Worm (Caenorhabditis elegans) whole organism, mixed stage, embryonic: ENCODE measurements around the gene ugt-13.
"Not testable (repeated sequence)": the region's sequence is repeated elsewhere in the genome, so short reads cannot be mapped to it uniquely, and the experiment has no call there.

ENCODE experiments used
- M03D4.4 ChIP-seq: sonication (generic microtip); optimal IDR thresholded peaks from 2 replicates; lab custom pipeline; 2017; ENCODE audit warnings: mild to moderate bottlenecking, missing genetic modification characterization, missing compliant biosample characterization
- bed-3 ChIP-seq: fragments of 200-800 bp; sonication (Bioruptor generic); optimal IDR thresholded peaks from 3 replicates; lab custom pipeline; 2018; ENCODE audit warnings: mild to moderate bottlenecking, missing genetic modification characterization, moderate library complexity, missing compliant biosample characterization
- blmp-1 ChIP-seq: fragments of 150-350 bp; optimal IDR thresholded peaks from 2 replicates; lab custom pipeline; 2014; ENCODE audit warnings: missing biosample characterization, missing genetic modification characterization
- ceh-39 ChIP-seq: fragments of 150-350 bp; optimal IDR thresholded peaks from 2 replicates; lab custom pipeline; 2014; ENCODE audit warnings: missing biosample characterization, missing genetic modification characterization
- ceh-43 ChIP-seq: fragments of 200-800 bp; sonication (Bioruptor generic); optimal IDR thresholded peaks from 2 replicates; lab custom pipeline; 2018; ENCODE audit warnings: mild to moderate bottlenecking, missing genetic modification characterization, moderate library complexity, missing compliant biosample characterization
- ceh-83 ChIP-seq: fragments of 200-800 bp; sonication (Bioruptor generic); optimal IDR thresholded peaks from 2 replicates; lab custom pipeline; 2018; ENCODE audit warnings: mild to moderate bottlenecking, missing genetic modification characterization, missing compliant biosample characterization
- cnd-1 ChIP-seq: fragments of 200-800 bp; sonication (Bioruptor generic); optimal IDR thresholded peaks from 2 replicates; lab custom pipeline; 2018; ENCODE audit warnings: mild to moderate bottlenecking, missing genetic modification characterization, missing compliant biosample characterization
- elt-1 ChIP-seq: sonication (generic microtip); optimal IDR thresholded peaks from 2 replicates; lab custom pipeline; 2017; ENCODE audit warnings: missing genetic modification characterization, mild to moderate bottlenecking, missing compliant biosample characterization, antibody characterized with exemption, moderate library complexity, borderline replicate concordance; ENCODE audit not compliant: insufficient read depth
- elt-3 ChIP-seq: fragments of 150-350 bp; optimal IDR thresholded peaks from 2 replicates; lab custom pipeline; 2014; ENCODE audit warnings: missing biosample characterization, missing genetic modification characterization
- flh-1 ChIP-seq: fragments of 200-800 bp; sonication (Bioruptor generic); optimal IDR thresholded peaks from 2 replicates; lab custom pipeline; 2018; ENCODE audit warnings: mild to moderate bottlenecking, missing genetic modification characterization, moderate library complexity, missing compliant biosample characterization
- hlh-1 ChIP-seq: fragments of 150-350 bp; optimal IDR thresholded peaks from 2 replicates; lab custom pipeline; 2014; ENCODE audit warnings: missing biosample characterization, missing genetic modification reagents, missing genetic modification characterization
- lin-13 ChIP-seq: fragments of 150-350 bp; optimal IDR thresholded peaks from 2 replicates; lab custom pipeline; 2014; ENCODE audit warnings: missing biosample characterization, missing genetic modification characterization
- lsy-2 ChIP-seq: fragments of 150-350 bp; optimal IDR thresholded peaks from 2 replicates; lab custom pipeline; 2014; ENCODE audit warnings: missing biosample characterization, missing genetic modification characterization
- mab-5 ChIP-seq: fragments of 150-350 bp; optimal IDR thresholded peaks from 2 replicates; lab custom pipeline; 2014; ENCODE audit warnings: missing biosample characterization, missing genetic modification characterization
- mls-2 ChIP-seq: sonication (generic microtip); optimal IDR thresholded peaks from 2 replicates; lab custom pipeline; 2016; ENCODE audit warnings: mild to moderate bottlenecking, missing genetic modification characterization, moderate library complexity, missing compliant biosample characterization
- nhr-12 ChIP-seq: fragments of 150-350 bp; optimal IDR thresholded peaks from 2 replicates; lab custom pipeline; 2014; ENCODE audit warnings: missing biosample characterization, missing genetic modification characterization
- nhr-2 ChIP-seq: fragments of 150-350 bp; optimal IDR thresholded peaks from 2 replicates; lab custom pipeline; 2014; ENCODE audit warnings: missing biosample characterization, missing genetic modification characterization
- nhr-237 ChIP-seq: fragments of 150-350 bp; optimal IDR thresholded peaks from 2 replicates; lab custom pipeline; 2014; ENCODE audit warnings: missing biosample characterization, missing genetic modification characterization
- nhr-28 ChIP-seq: fragments of 150-350 bp; optimal IDR thresholded peaks from 2 replicates; lab custom pipeline; 2014; ENCODE audit warnings: missing biosample characterization, missing genetic modification characterization
- nhr-76 ChIP-seq: sonication (generic microtip); optimal IDR thresholded peaks from 2 replicates; lab custom pipeline; 2017; ENCODE audit warnings: missing biosample characterization, missing genetic modification characterization
- sem-2 ChIP-seq: fragments of 200-800 bp; sonication (Bioruptor generic); optimal IDR thresholded peaks from 2 replicates; lab custom pipeline; 2018; ENCODE audit warnings: mild to moderate bottlenecking, missing genetic modification characterization, missing compliant biosample characterization
- snpc-4 ChIP-seq: fragments of 150-350 bp; optimal IDR thresholded peaks from 2 replicates; lab custom pipeline; 2014; ENCODE audit warnings: missing biosample characterization, missing genetic modification characterization
- tbx-8 ChIP-seq: fragments of 200-800 bp; sonication (Bioruptor generic); optimal IDR thresholded peaks from 2 replicates; lab custom pipeline; 2018; ENCODE audit warnings: mild to moderate bottlenecking, missing genetic modification characterization, moderate library complexity, missing compliant biosample characterization
- zip-8 ChIP-seq: fragments of 150-350 bp; optimal IDR thresholded peaks from 2 replicates; lab custom pipeline; 2014; ENCODE audit warnings: missing biosample characterization, missing genetic modification characterization

Gene ugt-13

DNA sequence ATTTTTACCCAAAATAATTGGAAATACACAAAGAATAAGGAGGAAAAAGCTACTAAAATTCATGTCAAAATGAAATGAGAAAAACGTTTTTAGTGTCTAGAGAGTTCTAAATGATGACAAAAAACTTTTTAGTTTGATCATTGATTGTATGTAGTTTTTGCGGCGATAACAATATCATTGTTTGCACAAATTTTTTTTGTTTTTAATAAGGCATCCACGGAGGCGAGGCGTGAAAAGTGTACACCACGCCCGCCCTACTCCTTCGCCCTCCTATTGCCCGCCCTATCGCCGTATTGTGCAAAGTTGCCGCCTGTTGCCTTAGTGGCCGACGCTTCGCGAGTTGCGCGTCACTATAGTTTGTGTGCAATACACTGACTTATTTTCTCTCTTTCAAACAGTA is 8.7 kb upstream of the ugt-13 start, which contains the start of gene ugt-10:
Gene ugt-10 (minus strand): TSS at position 101 of the 400 bp plus-strand sequence.
- not testable (repeated sequence) for TF ChIP-seq tbx-8 (GFP tag; lab: Kevin White, UChicago); zip-8 (tag; lab: Kevin White, UChicago); ceh-39 (tag; lab: Kevin White, UChicago)
- TF ChIP-seq, all 35 proteins: peak for 0; not testable (repeated sequence) for 35

DNA sequence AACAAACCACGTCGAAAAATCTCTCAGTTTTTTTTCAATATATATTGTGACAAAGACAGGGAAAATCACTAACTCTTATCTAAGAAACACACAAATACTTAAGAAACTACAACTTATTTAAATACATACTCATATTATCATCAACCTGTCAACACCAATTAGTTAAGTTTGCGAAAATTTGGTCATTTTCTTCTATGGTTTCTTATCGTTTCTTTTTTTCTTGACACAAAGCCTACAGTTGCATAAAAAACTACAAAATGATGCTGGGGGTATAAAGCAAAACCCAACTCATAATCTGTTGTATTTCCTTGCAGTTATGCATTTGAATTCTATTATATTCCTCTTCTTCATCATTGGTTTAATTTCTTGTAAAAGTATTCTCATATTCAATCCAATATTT is 7.6 kb upstream of the ugt-13 start, which contains the start of gene ugt-67:
Gene ugt-67 (plus strand): TSS at position 301 of the 400 bp plus-strand sequence.
- no peak for TF ChIP-seq zip-8 (tag; lab: Kevin White, UChicago)
- no peak for TF ChIP-seq elt-1 (tag; lab: Kevin White, UChicago)

DNA sequence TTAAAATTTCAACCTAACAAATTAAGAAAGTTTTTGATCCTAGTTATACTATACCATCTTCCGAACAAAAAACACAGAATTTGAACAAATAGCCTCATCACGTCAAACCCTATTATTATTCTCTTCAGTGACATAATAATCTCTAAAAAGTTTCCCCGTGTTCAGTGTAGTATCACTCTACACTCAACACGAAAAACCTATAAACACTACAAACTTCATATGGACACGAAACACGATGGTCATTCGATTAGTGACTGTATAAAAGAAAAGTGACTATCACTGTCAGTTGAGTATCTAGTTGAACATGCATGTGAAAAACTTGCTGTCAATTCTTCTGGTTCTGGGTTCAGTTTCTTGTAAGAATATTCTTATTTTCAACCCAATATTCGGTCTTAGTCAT is 5.0 kb upstream of the ugt-13 start, which contains the start of gene ugt-8:
Gene ugt-8 (plus strand): TSS at position 235 of the 400 bp plus-strand sequence.
- no peak for TF ChIP-seq lsy-2 (tag; lab: Kevin White, UChicago)
- TF ChIP-seq cnd-1 (tag; lab: Kevin White, UChicago), result no peak
- no peak for TF ChIP-seq snpc-4 (tag; lab: Kevin White, UChicago)

DNA sequence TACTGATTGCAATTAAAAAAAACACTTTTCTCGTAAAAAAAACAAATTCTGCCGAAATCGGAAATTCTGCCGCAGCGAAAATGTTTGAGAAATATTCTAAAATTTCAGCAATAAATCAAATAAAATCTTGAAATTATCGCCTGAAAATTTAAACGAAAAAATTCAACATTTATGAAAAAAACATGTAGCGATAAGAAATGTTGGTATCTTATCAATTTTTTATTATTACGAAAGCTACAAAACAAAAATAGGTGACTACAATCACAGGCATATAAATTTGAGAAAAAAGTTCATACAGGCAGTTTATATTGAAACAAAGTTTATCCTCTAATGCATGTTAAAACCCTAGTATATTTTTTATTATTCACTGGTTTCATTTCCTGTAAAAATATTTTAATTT is 2.7 kb upstream of the ugt-13 start, which contains the start of gene ugt-14:
Gene ugt-14 (plus strand): TSS at position 301 of the 400 bp plus-strand sequence.
- TF ChIP-seq ceh-39 (tag; lab: Kevin White, UChicago) (no peak), hlh-1 (no peak), elt-1 (tag; lab: Kevin White, UChicago) (no peak), blmp-1 (tag; lab: Kevin White, UChicago) (no peak), ceh-83 (GFP tag; lab: Kevin White, UChicago) (no peak), bed-3 (GFP tag; lab: Kevin White, UChicago) (no peak), mls-2 (tag; lab: Kevin White, UChicago) (no peak), nhr-237 (tag; lab: Kevin White, UChicago) (no peak), mab-5 (tag; lab: Kevin White, UChicago) (no peak), nhr-12 (tag; lab: Kevin White, UChicago) (no peak), ceh-43 (GFP tag; lab: Kevin White, UChicago) (no peak), flh-1 (GFP tag; lab: Kevin White, UChicago) (no peak), sem-2 (no peak)

DNA sequence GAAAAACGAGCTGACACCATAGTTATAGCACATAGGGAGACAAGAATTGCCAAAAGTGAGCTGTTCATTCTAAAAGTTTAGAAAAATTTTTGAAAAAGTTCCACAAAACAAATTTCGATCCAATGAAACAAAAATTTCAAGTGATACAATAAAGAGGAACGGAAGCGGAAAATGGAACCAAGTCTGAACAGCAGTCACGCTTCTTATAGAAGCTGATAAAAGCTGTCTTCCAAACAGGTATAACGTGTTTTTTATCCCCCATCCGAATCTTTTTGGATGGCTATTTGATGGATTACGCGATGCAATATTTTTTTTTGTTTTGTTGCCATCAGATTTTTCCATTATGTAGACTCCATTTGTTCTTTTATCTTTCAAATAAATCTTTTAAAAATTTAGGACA is 3.6 kb downstream of the ugt-13 start, which contains the start of gene H23N18.5:
Gene H23N18.5 (minus strand): TSS at position 69 of the 400 bp plus-strand sequence.
- peak; percentile 0 for TF ChIP-seq elt-1 (tag; lab: Kevin White, UChicago)
- TF ChIP-seq elt-3, result no peak
- no peak for TF ChIP-seq cnd-1 (tag; lab: Kevin White, UChicago)
- no peak for TF ChIP-seq nhr-76 (tag; lab: Kevin White, UChicago)

DNA sequence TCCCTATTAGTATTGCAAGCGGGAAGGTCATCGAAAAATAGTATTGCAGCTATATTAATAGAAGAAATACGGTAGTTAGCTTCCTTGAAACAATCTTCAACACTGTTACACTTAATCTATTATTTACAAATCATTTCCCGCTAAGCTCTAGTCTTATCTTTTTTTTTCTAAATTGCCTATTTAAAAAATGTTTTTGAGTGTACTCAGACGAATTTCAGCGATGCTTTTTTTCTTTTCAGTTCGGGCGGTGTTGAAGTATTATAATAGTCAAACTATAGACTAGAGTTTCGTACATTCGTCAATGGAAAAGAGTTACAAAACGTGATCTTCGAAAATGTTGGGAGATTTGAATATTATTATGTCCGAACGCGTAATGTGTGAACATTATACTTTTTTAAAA is 5.2 kb downstream of the ugt-13 start:
- TF ChIP-seq elt-3, result no peak

DNA sequence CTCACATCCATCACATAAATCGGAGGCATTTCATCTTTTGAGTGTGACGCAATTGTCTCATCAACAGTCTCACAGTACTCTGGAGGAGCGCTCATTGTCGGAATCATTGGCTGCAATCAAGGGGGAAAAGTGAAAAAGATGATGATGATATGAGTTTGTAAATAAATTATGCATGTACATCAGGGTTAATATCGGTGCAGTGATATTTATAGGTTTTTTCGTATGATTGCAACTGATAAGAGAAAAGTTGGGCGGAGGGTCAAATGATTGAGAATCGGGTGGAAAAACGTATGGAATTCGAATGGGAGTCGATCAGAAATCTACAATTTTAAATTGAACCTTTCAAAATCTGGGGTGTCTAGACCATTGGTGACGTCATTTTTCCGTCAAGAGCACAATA is 6.2 kb downstream of the ugt-13 start, which contains the start of gene H23N18.6:
Gene H23N18.6 (minus strand): TSS at position 201 of the 400 bp plus-strand sequence.
- TF ChIP-seq M03D4.4 (tag; lab: Kevin White, UChicago) (no peak), lin-13 (tag; lab: Kevin White, UChicago) (no peak), mls-2 (tag; lab: Kevin White, UChicago) (no peak), nhr-28 (tag; lab: Kevin White, UChicago) (no peak), tbx-8 (GFP tag; lab: Kevin White, UChicago) (no peak), hlh-1 (no peak), elt-3 (no peak)

DNA sequence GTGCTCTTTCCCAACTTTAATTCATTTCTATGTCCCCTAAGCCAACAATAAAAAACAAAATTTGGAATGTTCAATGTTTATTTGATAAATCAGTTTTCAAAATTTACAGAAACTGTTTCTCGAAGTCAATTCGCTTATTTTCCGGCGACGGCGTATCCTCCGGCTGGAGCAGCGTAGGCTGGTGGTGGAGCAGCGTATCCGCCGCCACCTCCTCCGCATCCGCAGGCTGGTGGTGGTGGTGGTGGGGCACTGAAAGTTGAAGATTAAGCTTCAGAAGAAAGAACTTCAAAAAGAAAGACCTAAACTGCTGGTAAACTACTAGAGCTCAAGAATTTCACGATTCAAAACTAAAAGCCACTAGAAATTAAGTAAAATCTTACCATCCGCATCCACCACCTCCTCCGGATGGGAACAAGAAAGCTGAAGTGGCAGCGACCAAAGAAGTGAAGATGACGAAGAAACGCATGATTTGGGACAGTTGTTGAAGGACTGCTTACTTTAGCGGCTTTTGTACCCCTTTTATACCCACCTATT is 9.5 kb downstream of the ugt-13 start, which contains the start of gene C02E7.7:
Gene C02E7.7 (minus strand): TSS at position 484 of the 534 bp plus-strand sequence.
- TF ChIP-seq lsy-2 (tag; lab: Kevin White, UChicago) (no peak), ceh-39 (tag; lab: Kevin White, UChicago) (no peak), snpc-4 (tag; lab: Kevin White, UChicago) (no peak), flh-1 (GFP tag; lab: Kevin White, UChicago) (no peak), sem-2 (no peak), lin-13 (tag; lab: Kevin White, UChicago) (no peak), hlh-1 (no peak), nhr-2 (tag; lab: Kevin White, UChicago) (no peak)
